Fruit fly (Drosophila melanogaster) whole organism, embryonic: ENCODE measurements around the gene Etfb.

ENCODE experiments used
- Atf3 ChIP-seq: fragments of 200-800 bp; sonication (Bioruptor generic); optimal IDR thresholded peaks from 3 replicates; lab custom pipeline; 2016; ENCODE audit warnings: missing biosample characterization, missing genetic modification characterization
- B-H1 ChIP-seq: fragments of 200-800 bp; sonication (Bioruptor generic); IDR thresholded peaks from 3 replicates; pipeline ENCODE4 v1.3.6; 2022; ENCODE audit warnings: missing biosample characterization, missing genetic modification characterization
- B-H2 ChIP-seq: fragments of 200-800 bp; sonication (Bioruptor generic); optimal IDR thresholded peaks from 2 replicates; lab custom pipeline; 2018; ENCODE audit warnings: missing biosample characterization, mild to moderate bottlenecking, missing genetic modification characterization
- Blimp-1 ChIP-seq: fragments of 200-800 bp; sonication (Bioruptor generic); optimal IDR thresholded peaks from 3 replicates; lab custom pipeline; 2018; ENCODE audit warnings: missing biosample characterization, missing genetic modification characterization, mild to moderate bottlenecking, moderate library complexity, missing genetic modification reagents
- CG10147 ChIP-seq: fragments of 200-800 bp; sonication (Bioruptor generic); optimal IDR thresholded peaks from 2 replicates; lab custom pipeline; 2019; ENCODE audit warnings: missing biosample characterization, mild to moderate bottlenecking, missing genetic modification characterization, moderate library complexity
- CG12299 ChIP-seq: fragments of 200-800 bp; sonication (Bioruptor generic); optimal IDR thresholded peaks from 2 replicates; lab custom pipeline; 2018; ENCODE audit warnings: missing biosample characterization, mild to moderate bottlenecking, missing genetic modification characterization
- CG12744 ChIP-seq: fragments of 200-800 bp; sonication (Bioruptor generic); optimal IDR thresholded peaks from 2 replicates; lab custom pipeline; 2016; ENCODE audit warnings: missing biosample characterization, missing genetic modification characterization
- CG13624 ChIP-seq: fragments of 200-800 bp; sonication (Bioruptor generic); optimal IDR thresholded peaks from 2 replicates; lab custom pipeline; 2016; ENCODE audit warnings: missing biosample characterization, missing genetic modification characterization
- CG15479 ChIP-seq: fragments of 200-800 bp; sonication (Bioruptor generic); optimal IDR thresholded peaks from 3 replicates; lab custom pipeline; 2019; ENCODE audit warnings: missing biosample characterization, mild to moderate bottlenecking, missing genetic modification characterization, moderate library complexity
- CG17829 ChIP-seq: fragments of 200-800 bp; optimal IDR thresholded peaks from 2 replicates; lab custom pipeline; 2019; ENCODE audit warnings: missing biosample characterization, mild to moderate bottlenecking, missing genetic modification characterization, moderate library complexity
- CG1792 ChIP-seq: fragments of 200-800 bp; sonication (Bioruptor generic); optimal IDR thresholded peaks from 2 replicates; lab custom pipeline; 2016; ENCODE audit warnings: missing biosample characterization, missing genetic modification characterization
- CG2875 ChIP-seq: fragments of 200-800 bp; sonication (Bioruptor generic); optimal IDR thresholded peaks from 2 replicates; lab custom pipeline; 2017; ENCODE audit warnings: missing biosample characterization, mild to moderate bottlenecking, missing genetic modification characterization, missing genetic modification reagents
- CG3163 ChIP-seq: fragments of 200-800 bp; sonication (Bioruptor generic); optimal IDR thresholded peaks from 3 replicates; lab custom pipeline; 2016; ENCODE audit warnings: missing biosample characterization, missing genetic modification characterization
- CG3281 ChIP-seq: fragments of 200-800 bp; sonication (Bioruptor generic); optimal IDR thresholded peaks from 3 replicates; lab custom pipeline; 2017; ENCODE audit warnings: missing biosample characterization, mild to moderate bottlenecking, missing genetic modification characterization
- CG33557 ChIP-seq: fragments of 200-800 bp; sonication (Bioruptor generic); optimal IDR thresholded peaks from 2 replicates; lab custom pipeline; 2019; ENCODE audit warnings: missing biosample characterization, mild to moderate bottlenecking, missing genetic modification characterization, moderate library complexity
- CG3838 ChIP-seq: fragments of 200-800 bp; sonication (Bioruptor generic); optimal IDR thresholded peaks from 3 replicates; lab custom pipeline; 2016; ENCODE audit warnings: missing biosample characterization, missing genetic modification characterization
- CG3847 ChIP-seq: fragments of 200-800 bp; sonication (Bioruptor generic); IDR thresholded peaks from 2 replicates; pipeline ENCODE4 v1.3.6; 2022; ENCODE audit warnings: missing biosample characterization, missing genetic modification characterization
- CG4617 ChIP-seq: fragments of 200-800 bp; sonication (Bioruptor generic); optimal IDR thresholded peaks from 3 replicates; lab custom pipeline; 2016; ENCODE audit warnings: missing biosample characterization, missing genetic modification characterization, borderline replicate concordance
- CG6654 ChIP-seq: fragments of 200-800 bp; sonication (Bioruptor generic); optimal IDR thresholded peaks from 2 replicates; lab custom pipeline; 2017; ENCODE audit warnings: missing biosample characterization, mild to moderate bottlenecking, missing genetic modification characterization
- CG8478 ChIP-seq: fragments of >200 bp; optimal IDR thresholded peaks from 2 replicates; lab custom pipeline; 2018
- CG8924 ChIP-seq: fragments of 200-800 bp; optimal IDR thresholded peaks from 3 replicates; lab custom pipeline; 2019; ENCODE audit warnings: missing biosample characterization, mild to moderate bottlenecking, missing genetic modification characterization, moderate library complexity
- CTCF ChIP-seq: fragments of 200-800 bp; sonication (Bioruptor generic); optimal IDR thresholded peaks from 2 replicates; lab custom pipeline; 2017; ENCODE audit warnings: missing biosample characterization, mild to moderate bottlenecking, missing genetic modification characterization, moderate library complexity
- Dref ChIP-seq: fragments of 200-800 bp; sonication (Bioruptor generic); IDR thresholded peaks from 2 replicates; pipeline ENCODE4 v1.3.6; 2022; ENCODE audit warnings: missing biosample characterization, missing genetic modification characterization
- Ets65A ChIP-seq: fragments of 200-800 bp; sonication (Bioruptor generic); peaks from one replicate; lab custom pipeline; 2016; ENCODE audit warnings: missing biosample characterization, missing genetic modification characterization
- Fer2 ChIP-seq: fragments of 200-800 bp; sonication (Bioruptor generic); optimal IDR thresholded peaks from 2 replicates; lab custom pipeline; 2018; ENCODE audit warnings: missing biosample characterization, mild to moderate bottlenecking, missing genetic modification characterization, moderate library complexity
- HmgD ChIP-seq: fragments of 200-800 bp; sonication (Bioruptor generic); optimal IDR thresholded peaks from 3 replicates; lab custom pipeline; 2016; ENCODE audit warnings: missing biosample characterization, missing genetic modification characterization
- Hr39 ChIP-seq: fragments of >200 bp; optimal IDR thresholded peaks from 2 replicates; lab custom pipeline; 2017
- MBD-R2 ChIP-seq: fragments of 200-800 bp; sonication (Bioruptor generic); IDR thresholded peaks from 2 replicates; pipeline ENCODE4 v1.3.6; 2022; ENCODE audit warnings: missing biosample characterization, missing genetic modification characterization
- TFAM ChIP-seq: fragments of 200-800 bp; sonication (Bioruptor generic); optimal IDR thresholded peaks from 2 replicates; lab custom pipeline; 2017; ENCODE audit warnings: missing biosample characterization, missing genetic modification characterization, inconsistent platforms
- Taf1 ChIP-seq: fragments of 200-800 bp; sonication (Bioruptor generic); IDR thresholded peaks from 2 replicates; pipeline ENCODE4 v1.3.6; 2022; ENCODE audit warnings: missing biosample characterization, missing genetic modification characterization
- Usf ChIP-seq: fragments of 200-800 bp; sonication (Bioruptor generic); optimal IDR thresholded peaks from 2 replicates; lab custom pipeline; 2017; ENCODE audit warnings: missing genotype, missing biosample characterization, missing genetic modification characterization
- Xbp1 ChIP-seq: fragments of 200-800 bp; sonication (Bioruptor generic); optimal IDR thresholded peaks from 3 replicates; lab custom pipeline; 2016; ENCODE audit warnings: missing biosample characterization, mild to moderate bottlenecking, missing genetic modification characterization
- ato ChIP-seq: fragments of 200-800 bp; sonication (Bioruptor generic); IDR thresholded peaks from 2 replicates; pipeline ENCODE4 v1.3.6; 2022; ENCODE audit warnings: missing biosample characterization, missing genetic modification characterization; ENCODE audit not compliant: partially characterized antibody
- bab2 ChIP-seq: fragments of 200-800 bp; sonication (Bioruptor generic); optimal IDR thresholded peaks from 2 replicates; lab custom pipeline; 2016; ENCODE audit warnings: missing biosample characterization, missing genetic modification characterization
- cas ChIP-seq: fragments of 200-800 bp; sonication (Bioruptor generic); IDR thresholded peaks from 2 replicates; pipeline ENCODE4 v1.3.6; 2022; ENCODE audit warnings: missing biosample characterization, missing genetic modification characterization
- dm ChIP-seq: fragments of 200-800 bp; sonication (Bioruptor generic); optimal IDR thresholded peaks from 3 replicates; lab custom pipeline; 2016; ENCODE audit warnings: missing biosample characterization, missing genetic modification characterization
- dysf ChIP-seq: fragments of 200-800 bp; sonication (Bioruptor generic); IDR thresholded peaks from 3 replicates; pipeline ENCODE4 v1.3.6; 2022; ENCODE audit warnings: missing biosample characterization, missing genetic modification characterization
- ewg ChIP-seq: fragments of 200-800 bp; sonication (Bioruptor generic); optimal IDR thresholded peaks from 3 replicates; lab custom pipeline; 2017; ENCODE audit warnings: mild to moderate bottlenecking, missing biosample characterization, missing genetic modification reagents, missing genetic modification characterization
- fru ChIP-seq: fragments of >200 bp; optimal IDR thresholded peaks from 2 replicates; lab custom pipeline; 2017
- fu2 ChIP-seq: fragments of 200-800 bp; sonication (Bioruptor generic); optimal IDR thresholded peaks from 2 replicates; lab custom pipeline; 2016; ENCODE audit warnings: missing biosample characterization, missing genetic modification characterization
- grn ChIP-seq: fragments of 200-800 bp; sonication (Bioruptor generic); optimal IDR thresholded peaks from 3 replicates; lab custom pipeline; 2017; ENCODE audit warnings: missing biosample characterization, missing genetic modification characterization
- ken ChIP-seq: fragments of 200-800 bp; sonication (Bioruptor generic); IDR thresholded peaks from 3 replicates; pipeline ENCODE4 v1.3.6; 2022; ENCODE audit warnings: missing biosample characterization, missing genetic modification characterization
- maf-S ChIP-seq: fragments of 200-800 bp; sonication (Bioruptor generic); optimal IDR thresholded peaks from 2 replicates; lab custom pipeline; 2016; ENCODE audit warnings: missing biosample characterization, missing genetic modification characterization
- mirr ChIP-seq: fragments of 200-800 bp; sonication (Bioruptor generic); optimal IDR thresholded peaks from 3 replicates; lab custom pipeline; 2018; ENCODE audit warnings: missing biosample characterization, mild to moderate bottlenecking, missing genetic modification characterization
- mld ChIP-seq: fragments of 200-800 bp; sonication (Bioruptor generic); IDR thresholded peaks from 3 replicates; pipeline ENCODE4 v1.3.6; 2022; ENCODE audit warnings: missing biosample characterization, missing genetic modification characterization; ENCODE audit not compliant: partially characterized antibody
- pfk ChIP-seq: fragments of 200-800 bp; sonication (Bioruptor generic); optimal IDR thresholded peaks from 2 replicates; lab custom pipeline; 2018; ENCODE audit warnings: missing biosample characterization, mild to moderate bottlenecking, missing genetic modification characterization, moderate library complexity
- phol ChIP-seq: fragments of 200-800 bp; sonication (Bioruptor generic); optimal IDR thresholded peaks from 3 replicates; lab custom pipeline; 2018; ENCODE audit warnings: missing biosample characterization, mild to moderate bottlenecking, missing genetic modification characterization, moderate library complexity
- sc ChIP-seq, 3 experiments: fragments of >200 bp in 2 of 3; fragments of 200-800 bp in 1 of 3; sonication (Bioruptor generic) in 1 of 3; optimal IDR thresholded peaks; 2 replicates in 2 of 3; 3 replicates in 1 of 3; lab custom pipeline; 2017; ENCODE audit warnings: mild to moderate bottlenecking in 1 of 3, missing biosample characterization in 1 of 3, missing genetic modification characterization in 1 of 3, missing genetic modification reagents in 1 of 3
- trh ChIP-seq: fragments of 200-800 bp; sonication (Bioruptor generic); optimal IDR thresholded peaks from 2 replicates; lab custom pipeline; 2016; ENCODE audit warnings: missing biosample characterization, missing genetic modification characterization
- wor ChIP-seq: fragments of 200-800 bp; sonication (Bioruptor generic); IDR thresholded peaks from 2 replicates; pipeline ENCODE4 v1.3.6; 2022; ENCODE audit warnings: missing biosample characterization, missing genetic modification characterization
- yki ChIP-seq: fragments of >200 bp; optimal IDR thresholded peaks from 3 replicates; lab custom pipeline; 2018

Etfb gene

dm6 chr3R:29834759-29835709 is 32.3 kb upstream of the Etfb start, which contains the start of gene Atg16 (continued):
- TF ChIP-seq CG8924 (tag; lab: Kevin White, UChicago) = peak; percentile 17
- peak; percentile 6 for TF ChIP-seq CG17829
- TF ChIP-seq mirr (GFP tag; lab: Kevin White, UChicago) = no peak
- no peak for TF ChIP-seq maf-S (GFP tag; lab: Kevin White, UChicago)
- no peak for TF ChIP-seq Atf3 (GFP tag; lab: Kevin White, UChicago)
- peak; percentile 17 for TF ChIP-seq grn (GFP tag; lab: Kevin White, UChicago)
- TF ChIP-seq CG3847 (GFP tag; lab: Robert Waterston, UW) = 0 out of 2 replicates have a peak, but pooled peaks have one; percentile 27
- no peak for TF ChIP-seq CG15479 (GFP tag; lab: Kevin White, UChicago)
- no peak for TF ChIP-seq CG13624
- TF ChIP-seq trh (GFP tag; lab: Kevin White, UChicago) = no peak
- TF ChIP-seq pfk = no peak
- no peak for TF ChIP-seq CG3163 (GFP tag; lab: Kevin White, UChicago)
- TF ChIP-seq ken (GFP tag; lab: Robert Waterston, UW) = no peak
- no peak for TF ChIP-seq CG8478 (lab: Kevin White, UChicago)
- no peak for TF ChIP-seq CG3281 (GFP tag; lab: Kevin White, UChicago)
- TF ChIP-seq fu2 (GFP tag; lab: Kevin White, UChicago) = no peak
- peak; percentile 82 for TF ChIP-seq Dref
- no peak for TF ChIP-seq bab2 (GFP tag; lab: Kevin White, UChicago)
- TF ChIP-seq CG6654 (GFP tag; lab: Kevin White, UChicago) = no peak
- TF ChIP-seq CG1792 (GFP tag; lab: Kevin White, UChicago) = no peak
- no peak for TF ChIP-seq wor (GFP tag; lab: Robert Waterston, UW)
- TF ChIP-seq CG12299 (tag; lab: Kevin White, UChicago) = no peak
- TF ChIP-seq fru (lab: Kevin White, UChicago) = no peak
- TF ChIP-seq phol (tag; lab: Kevin White, UChicago) = no peak
- peak; percentile 80 for TF ChIP-seq ato
- no peak for TF ChIP-seq dm (GFP tag; lab: Kevin White, UChicago)
- TF ChIP-seq CTCF = no peak
- no peak for TF ChIP-seq CG3838 (GFP tag; lab: Kevin White, UChicago)
- no peak for TF ChIP-seq B-H1 (GFP tag; lab: Robert Waterston, UW)
- TF ChIP-seq Xbp1 (GFP tag; lab: Kevin White, UChicago) = no peak
- peak; percentile 39 for TF ChIP-seq CG4617 (GFP tag; lab: Kevin White, UChicago)
- no peak for TF ChIP-seq Usf (GFP tag; lab: Kevin White, UChicago)
- peak; percentile 75 for TF ChIP-seq MBD-R2 (GFP tag; lab: Robert Waterston, UW)
- TF ChIP-seq Ets65A = peak; percentile 68
- TF ChIP-seq CG12744 (GFP tag; lab: Kevin White, UChicago) = no peak
- no peak for TF ChIP-seq dysf (GFP tag; lab: Robert Waterston, UW)
- no peak for TF ChIP-seq CG10147 (GFP tag; lab: Kevin White, UChicago)
- no peak for TF ChIP-seq Hr39 (lab: Kevin White, UChicago)
- peak; percentile 93 for TF ChIP-seq mld (GFP tag; lab: Robert Waterston, UW)
- no peak for TF ChIP-seq sc (optimal IDR thresholded peaks at IDR 0.05; lab: Kevin White, UChicago)
- no peak for TF ChIP-seq sc (GFP tag; optimal IDR thresholded peaks at IDR 0.05; lab: Kevin White, UChicago)
- TF ChIP-seq B-H2 (GFP tag; lab: Kevin White, UChicago) = no peak
- no peak for TF ChIP-seq CG2875 (GFP tag; lab: Kevin White, UChicago)
- TF ChIP-seq Taf1 (GFP tag; lab: Robert Waterston, UW) = no peak
- TF ChIP-seq HmgD (GFP tag; lab: Kevin White, UChicago) = no peak
- no peak for TF ChIP-seq Fer2 (tag; lab: Kevin White, UChicago)
- TF ChIP-seq TFAM = no peak
- TF ChIP-seq cas (GFP tag; lab: Robert Waterston, UW) = no peak
- no peak for TF ChIP-seq Blimp-1 (GFP tag; lab: Kevin White, UChicago)
- no peak for TF ChIP-seq CG33557
- TF ChIP-seq ewg (GFP tag; lab: Kevin White, UChicago) = no peak
- TF ChIP-seq yki (lab: Kevin White, UChicago) = no peak
